Fruit fly (Drosophila melanogaster) whole organism, embryonic: ENCODE results near the gene CG6923.

Experiments used
- B-H2 ChIP-seq: fragments of 200-800 bp; sonication (Bioruptor generic); optimal IDR thresholded peaks from 2 replicates; lab custom pipeline; 2018; ENCODE audit warnings: missing biosample characterization, mild to moderate bottlenecking, missing genetic modification characterization
- CG10321 ChIP-seq: fragments of 200-800 bp; sonication (Bioruptor generic); IDR thresholded peaks from 2 replicates; pipeline ENCODE4 v1.3.6; 2022; ENCODE audit warnings: missing biosample characterization, missing genetic modification characterization
- CG10366 ChIP-seq: fragments of 200-800 bp; sonication (Bioruptor generic); IDR thresholded peaks from 2 replicates; pipeline ENCODE4 v1.3.6; 2022; ENCODE audit warnings: missing biosample characterization, missing genetic modification characterization
- CG12236 ChIP-seq: fragments of 200-800 bp; sonication (Bioruptor generic); optimal IDR thresholded peaks from 2 replicates; lab custom pipeline; 2016; ENCODE audit warnings: missing biosample characterization, missing genetic modification characterization
- CG15269 ChIP-seq: fragments of 200-800 bp; sonication (Bioruptor generic); optimal IDR thresholded peaks from 2 replicates; lab custom pipeline; 2018; ENCODE audit warnings: missing biosample characterization, mild to moderate bottlenecking, missing genetic modification characterization, moderate library complexity
- CG16863 ChIP-seq: fragments of 200-800 bp; sonication (Bioruptor generic); optimal IDR thresholded peaks from 3 replicates; lab custom pipeline; 2016; ENCODE audit warnings: missing biosample characterization, missing genetic modification characterization
- CG18599 ChIP-seq: fragments of 200-800 bp; sonication (Bioruptor generic); optimal IDR thresholded peaks from 3 replicates; lab custom pipeline; 2017; ENCODE audit warnings: missing biosample characterization, missing genetic modification characterization, mild to moderate bottlenecking, moderate library complexity, missing genetic modification reagents
- CG3281 ChIP-seq: fragments of 200-800 bp; sonication (Bioruptor generic); optimal IDR thresholded peaks from 3 replicates; lab custom pipeline; 2017; ENCODE audit warnings: missing biosample characterization, mild to moderate bottlenecking, missing genetic modification characterization
- CG3838 ChIP-seq: fragments of 200-800 bp; sonication (Bioruptor generic); optimal IDR thresholded peaks from 3 replicates; lab custom pipeline; 2016; ENCODE audit warnings: missing biosample characterization, missing genetic modification characterization
- CG3847 ChIP-seq: fragments of 200-800 bp; sonication (Bioruptor generic); IDR thresholded peaks from 2 replicates; pipeline ENCODE4 v1.3.6; 2022; ENCODE audit warnings: missing biosample characterization, missing genetic modification characterization
- CG4404 ChIP-seq: fragments of 200-800 bp; sonication (Bioruptor generic); IDR thresholded peaks from 2 replicates; pipeline ENCODE4 v1.3.6; 2022; ENCODE audit warnings: missing biosample characterization, missing genetic modification characterization
- CG4617 ChIP-seq: fragments of 200-800 bp; sonication (Bioruptor generic); optimal IDR thresholded peaks from 3 replicates; lab custom pipeline; 2016; ENCODE audit warnings: missing biosample characterization, missing genetic modification characterization, borderline replicate concordance
- CG5953 ChIP-seq: fragments of 200-800 bp; sonication (Bioruptor generic); IDR thresholded peaks from 2 replicates; pipeline ENCODE4 v1.3.6; 2022; ENCODE audit warnings: missing biosample characterization, missing genetic modification characterization
- CG8924 ChIP-seq: fragments of 200-800 bp; optimal IDR thresholded peaks from 3 replicates; lab custom pipeline; 2019; ENCODE audit warnings: missing biosample characterization, mild to moderate bottlenecking, missing genetic modification characterization, moderate library complexity
- CG9932 ChIP-seq: fragments of 200-800 bp; sonication (Bioruptor generic); IDR thresholded peaks from 2 replicates; pipeline ENCODE4 v1.3.6; 2022; ENCODE audit warnings: missing biosample characterization, missing genetic modification characterization
- Dad ChIP-seq: fragments of 200-800 bp; sonication (Bioruptor generic); optimal IDR thresholded peaks from 3 replicates; lab custom pipeline; 2016; ENCODE audit warnings: missing biosample characterization, missing genetic modification characterization
- Dip2 ChIP-seq: fragments of 200-800 bp; sonication (Bioruptor generic); IDR thresholded peaks from 2 replicates; pipeline ENCODE4 v1.3.6; 2022; ENCODE audit warnings: missing biosample characterization, missing genetic modification characterization
- Drgx ChIP-seq: fragments of 200-800 bp; sonication (Bioruptor generic); IDR thresholded peaks from 2 replicates; pipeline ENCODE4 v1.3.6; 2022; ENCODE audit warnings: missing biosample characterization, missing genetic modification characterization
- E2f1 ChIP-seq: fragments of 200-800 bp; sonication (Bioruptor generic); IDR thresholded peaks from 2 replicates; pipeline ENCODE4 v1.3.6; 2022; ENCODE audit warnings: missing biosample characterization, missing genetic modification characterization
- Ets97D ChIP-seq: fragments of 200-800 bp; sonication (Bioruptor generic); optimal IDR thresholded peaks from 3 replicates; lab custom pipeline; 2016; ENCODE audit warnings: missing biosample characterization, missing genetic modification characterization
- Lhr ChIP-seq: fragments of 200-800 bp; sonication (Bioruptor generic); optimal IDR thresholded peaks from 3 replicates; lab custom pipeline; 2017; ENCODE audit warnings: mild to moderate bottlenecking, missing biosample characterization, missing genetic modification reagents, missing genetic modification characterization
- Lim3 ChIP-seq: fragments of 200-800 bp; sonication (Bioruptor generic); IDR thresholded peaks from 2 replicates; pipeline ENCODE4 v1.3.6; 2022; ENCODE audit warnings: missing biosample characterization, missing genetic modification characterization
- Nf-YA ChIP-seq: fragments of 200-800 bp; sonication (Bioruptor generic); IDR thresholded peaks from 2 replicates; pipeline ENCODE4 v1.3.6; 2022; ENCODE audit warnings: missing biosample characterization, missing genetic modification characterization
- Rfx ChIP-seq: fragments of 200-800 bp; sonication (Bioruptor generic); IDR thresholded peaks from 2 replicates; pipeline ENCODE4 v1.3.6; 2022; ENCODE audit warnings: missing biosample characterization, missing genetic modification characterization
- Scr ChIP-seq: fragments of 200-800 bp; sonication (Bioruptor generic); IDR thresholded peaks from 2 replicates; pipeline ENCODE4 v1.3.6; 2022; ENCODE audit warnings: missing biosample characterization, missing genetic modification characterization; ENCODE audit not compliant: partially characterized antibody
- Sin3A ChIP-seq: fragments of >200 bp; optimal IDR thresholded peaks from 2 replicates; lab custom pipeline; 2018
- al ChIP-seq: fragments of 200-800 bp; sonication (Bioruptor generic); IDR thresholded peaks from 2 replicates; pipeline ENCODE4 v1.3.6; 2022; ENCODE audit warnings: missing biosample characterization, missing genetic modification characterization
- bbx ChIP-seq: fragments of 200-800 bp; sonication (Bioruptor generic); IDR thresholded peaks from 2 replicates; pipeline ENCODE4 v1.3.6; 2022; ENCODE audit warnings: missing biosample characterization, missing genetic modification characterization; ENCODE audit not compliant: partially characterized antibody
- bcd ChIP-seq: fragments of 200-800 bp; sonication (Bioruptor generic); optimal IDR thresholded peaks from 2 replicates; lab custom pipeline; 2017; ENCODE audit warnings: missing biosample characterization, mild to moderate bottlenecking, missing genetic modification characterization
- dm ChIP-seq: fragments of 200-800 bp; sonication (Bioruptor generic); optimal IDR thresholded peaks from 3 replicates; lab custom pipeline; 2016; ENCODE audit warnings: missing biosample characterization, missing genetic modification characterization
- ewg ChIP-seq: fragments of 200-800 bp; sonication (Bioruptor generic); optimal IDR thresholded peaks from 3 replicates; lab custom pipeline; 2017; ENCODE audit warnings: mild to moderate bottlenecking, missing biosample characterization, missing genetic modification reagents, missing genetic modification characterization
- exex ChIP-seq: fragments of 200-800 bp; sonication (Bioruptor generic); optimal IDR thresholded peaks from 4 replicates; lab custom pipeline; 2018; ENCODE audit warnings: missing biosample characterization, mild to moderate bottlenecking, missing genetic modification characterization, moderate library complexity
- fd64A ChIP-seq: fragments of 200-800 bp; sonication (Bioruptor generic); optimal IDR thresholded peaks from 3 replicates; lab custom pipeline; 2018; ENCODE audit warnings: missing biosample characterization, mild to moderate bottlenecking, missing genetic modification characterization
- fd96Cb ChIP-seq: fragments of 200-800 bp; sonication (Bioruptor generic); optimal IDR thresholded peaks from 2 replicates; lab custom pipeline; 2018; ENCODE audit warnings: missing biosample characterization, mild to moderate bottlenecking, missing genetic modification characterization, moderate library complexity
- grn ChIP-seq: fragments of 200-800 bp; sonication (Bioruptor generic); optimal IDR thresholded peaks from 3 replicates; lab custom pipeline; 2017; ENCODE audit warnings: missing biosample characterization, missing genetic modification characterization
- hth ChIP-seq: fragments of >200 bp; optimal IDR thresholded peaks from 2 replicates; lab custom pipeline; 2017; ENCODE audit warnings: inconsistent platforms
- lov ChIP-seq, 2 experiments: fragments of 200-800 bp in 1 of 2; fragments of >200 bp in 1 of 2; sonication (Bioruptor generic) in 1 of 2; IDR thresholded peaks in 1 of 2; optimal IDR thresholded peaks in 1 of 2; 2 replicates in 1 of 2; 3 replicates in 1 of 2; pipeline versions ENCODE4 v1.3.6 to Lab custom; 2017 to 2022; ENCODE audit warnings: missing biosample characterization in 1 of 2, missing genetic modification characterization in 1 of 2
- mirr ChIP-seq: fragments of 200-800 bp; sonication (Bioruptor generic); optimal IDR thresholded peaks from 3 replicates; lab custom pipeline; 2018; ENCODE audit warnings: missing biosample characterization, mild to moderate bottlenecking, missing genetic modification characterization
- nom ChIP-seq: fragments of 200-800 bp; sonication (Bioruptor generic); optimal IDR thresholded peaks from 2 replicates; lab custom pipeline; 2017; ENCODE audit warnings: missing biosample characterization, missing genetic modification characterization, mild to moderate bottlenecking, moderate library complexity, missing genetic modification reagents
- oc ChIP-seq: fragments of 200-800 bp; sonication (Bioruptor generic); optimal IDR thresholded peaks from 2 replicates; lab custom pipeline; 2018; ENCODE audit warnings: missing biosample characterization, mild to moderate bottlenecking, missing genetic modification characterization, moderate library complexity
- onecut ChIP-seq: fragments of 200-800 bp; sonication (Bioruptor generic); IDR thresholded peaks from 2 replicates; pipeline ENCODE4 v1.3.6; 2022; ENCODE audit warnings: missing biosample characterization, missing genetic modification characterization
- org-1 ChIP-seq: fragments of 200-800 bp; sonication (Bioruptor generic); optimal IDR thresholded peaks from 2 replicates; lab custom pipeline; 2017; ENCODE audit warnings: missing biosample characterization, missing genetic modification characterization
- otp ChIP-seq: fragments of 200-800 bp; sonication (Bioruptor generic); IDR thresholded peaks from 3 replicates; pipeline ENCODE4, ENCODE4 v1.3.6; 2022; ENCODE audit warnings: missing biosample characterization, missing genetic modification characterization
- phol ChIP-seq: fragments of 200-800 bp; sonication (Bioruptor generic); optimal IDR thresholded peaks from 3 replicates; lab custom pipeline; 2018; ENCODE audit warnings: missing biosample characterization, mild to moderate bottlenecking, missing genetic modification characterization, moderate library complexity
- sc ChIP-seq, 3 experiments: fragments of >200 bp in 2 of 3; fragments of 200-800 bp in 1 of 3; sonication (Bioruptor generic) in 1 of 3; optimal IDR thresholded peaks; 2 replicates in 2 of 3; 3 replicates in 1 of 3; lab custom pipeline; 2017; ENCODE audit warnings: mild to moderate bottlenecking in 1 of 3, missing biosample characterization in 1 of 3, missing genetic modification characterization in 1 of 3, missing genetic modification reagents in 1 of 3
- sens-2 ChIP-seq: fragments of 200-800 bp; sonication (Bioruptor generic); IDR thresholded peaks from 2 replicates; pipeline ENCODE4 v1.3.6; 2022; ENCODE audit warnings: missing biosample characterization, missing genetic modification characterization
- slp2 ChIP-seq: fragments of 200-800 bp; sonication (Bioruptor generic); optimal IDR thresholded peaks from 2 replicates; lab custom pipeline; 2016; ENCODE audit warnings: missing biosample characterization, missing genetic modification characterization
- sna ChIP-seq: fragments of 200-800 bp; sonication (Bioruptor generic); IDR thresholded peaks from 2 replicates; pipeline ENCODE4 v1.3.6; 2022; ENCODE audit warnings: missing biosample characterization, missing genetic modification characterization; ENCODE audit not compliant: partially characterized antibody
- ssp ChIP-seq: fragments of 200-800 bp; sonication (Bioruptor generic); IDR thresholded peaks from 2 replicates; pipeline ENCODE4 v1.3.6; 2022; ENCODE audit warnings: missing biosample characterization, missing genetic modification characterization
- trem ChIP-seq: fragments of 200-800 bp; optimal IDR thresholded peaks from 3 replicates; lab custom pipeline; 2019; ENCODE audit warnings: missing biosample characterization, mild to moderate bottlenecking, missing genetic modification characterization, moderate library complexity
- usp ChIP-seq: fragments of >200 bp; optimal IDR thresholded peaks from 2 replicates; lab custom pipeline; 2017; ENCODE audit warnings: missing biosample characterization, missing genetic modification characterization

The CG6923 gene

dm6 chr3R:11777058-11777457 is 27.2 kb upstream of the CG6923 start (continued):
- no peak for TF ChIP-seq sc (optimal IDR thresholded peaks at IDR 0.05; lab: Kevin White, UChicago)
- TF ChIP-seq sc (GFP tag; optimal IDR thresholded peaks at IDR 0.05; lab: Kevin White, UChicago): no peak
- no peak for TF ChIP-seq nom (GFP tag; lab: Kevin White, UChicago)
- no peak for TF ChIP-seq sens-2 (GFP tag; lab: Robert Waterston, UW)
- no peak for TF ChIP-seq CG18599 (GFP tag; lab: Kevin White, UChicago)
- no peak for TF ChIP-seq CG3838
- TF ChIP-seq trem (tag; lab: Kevin White, UChicago): no peak
- TF ChIP-seq fd96Cb: no peak
- TF ChIP-seq dm (GFP tag; lab: Kevin White, UChicago): no peak
- no peak for TF ChIP-seq CG4617 (GFP tag; lab: Kevin White, UChicago)
- TF ChIP-seq CG5953 (GFP tag; lab: Robert Waterston, UW): no peak
- no peak for TF ChIP-seq Scr (GFP tag; lab: Robert Waterston, UW)
- no peak for TF ChIP-seq oc (tag; lab: Kevin White, UChicago)
- TF ChIP-seq Nf-YA: no peak
- no peak for TF ChIP-seq Lhr
- TF ChIP-seq Dip2 (GFP tag; lab: Robert Waterston, UW): no peak
- no peak for TF ChIP-seq ewg (GFP tag; lab: Kevin White, UChicago)
- TF ChIP-seq CG10321 (GFP tag; lab: Robert Waterston, UW): no peak
- no peak for TF ChIP-seq al
- TF ChIP-seq exex (tag; lab: Kevin White, UChicago): no peak
- peak; percentile 97 for TF ChIP-seq onecut (GFP tag; lab: Robert Waterston, UW)
- TF ChIP-seq CG4404: no peak
- TF ChIP-seq Sin3A (lab: Kevin White, UChicago): no peak
- TF ChIP-seq CG16863: no peak
- TF ChIP-seq phol (tag; lab: Kevin White, UChicago): no peak
- no peak for TF ChIP-seq CG3281 (GFP tag; lab: Kevin White, UChicago)
- no peak for TF ChIP-seq CG12236 (GFP tag; lab: Kevin White, UChicago)
- no peak for TF ChIP-seq hth (lab: Kevin White, UChicago)
- no peak for TF ChIP-seq CG9932
- no peak for TF ChIP-seq B-H2 (GFP tag; lab: Kevin White, UChicago)
- TF ChIP-seq ssp (GFP tag; lab: Robert Waterston, UW): no peak
- no peak for TF ChIP-seq CG10366 (GFP tag; lab: Robert Waterston, UW)
- TF ChIP-seq fd64A (GFP tag; lab: Kevin White, UChicago): no peak
- no peak for TF ChIP-seq grn (GFP tag; lab: Kevin White, UChicago)
- no peak for TF ChIP-seq org-1 (GFP tag; lab: Kevin White, UChicago)
- no peak for TF ChIP-seq Dad (GFP tag; lab: Kevin White, UChicago)
- TF ChIP-seq bbx (GFP tag; lab: Robert Waterston, UW): 0 out of 2 replicates have a peak, but pooled peaks have one; percentile 22
- no peak for TF ChIP-seq E2f1 (GFP tag; lab: Robert Waterston, UW)
- no peak for TF ChIP-seq CG15269
- no peak for TF ChIP-seq bcd (GFP tag; lab: Kevin White, UChicago)
- TF ChIP-seq Lim3 (GFP tag; lab: Robert Waterston, UW): no peak
- no peak for TF ChIP-seq usp (GFP tag; lab: Kevin White, UChicago)
- no peak for TF ChIP-seq Ets97D (GFP tag; lab: Kevin White, UChicago)
- no peak for TF ChIP-seq CG3847
- TF ChIP-seq lov (optimal IDR thresholded peaks at IDR 0.05; lab: Kevin White, UChicago): no peak
- TF ChIP-seq lov (GFP tag; IDR thresholded peaks at IDR 0.05; lab: Robert Waterston, UW): 0 out of 3 replicates have a peak, but pooled peaks have one; percentile 24
- TF ChIP-seq CG8924 (tag; lab: Kevin White, UChicago): no peak
- no peak for TF ChIP-seq mirr (GFP tag; lab: Kevin White, UChicago)
- TF ChIP-seq sna (GFP tag; lab: Robert Waterston, UW): no peak
- TF ChIP-seq Rfx (GFP tag; lab: Robert Waterston, UW): 0 out of 2 replicates have a peak, but pooled peaks have one; percentile 6
- TF ChIP-seq Drgx (GFP tag; lab: Robert Waterston, UW): peak; percentile 19; the same call in 1 of the 2 replicates
- no peak for TF ChIP-seq slp2
- TF ChIP-seq otp (GFP tag; lab: Robert Waterston, UW): peak; percentile 21; the same call in 1 of the 3 replicates
